Worm (Caenorhabditis elegans) whole organism, midembryonic: ENCODE results near the gene kmo-2.

Source experiments
- T22C8.4 ChIP-seq: fragments of 200-800 bp; sonication (Bioruptor generic); IDR thresholded peaks from 2 replicates; pipeline ENCODE4 v1.3.6; 2022; ENCODE audit warnings: missing genetic modification characterization, missing compliant biosample characterization
- cog-1 ChIP-seq: sonication (generic microtip); optimal IDR thresholded peaks from 2 replicates; lab custom pipeline; 2016; ENCODE audit warnings: missing genetic modification characterization, missing compliant biosample characterization
- flt-1 ChIP-seq: fragments of 200-800 bp; sonication (Bioruptor generic); IDR thresholded peaks from 2 replicates; pipeline ENCODE4 v1.3.6; 2022; ENCODE audit warnings: missing genetic modification characterization, missing compliant biosample characterization
- klf-2 ChIP-seq: fragments of 200-800 bp; sonication (Bioruptor generic); conservative IDR thresholded peaks from 2 replicates; pipeline ENCODE4 v1.3.6; 2022; ENCODE audit warnings: missing genetic modification reagents, missing genetic modification characterization, missing compliant biosample characterization
- med-1 ChIP-seq: sonication (generic microtip); optimal IDR thresholded peaks from 2 replicates; lab custom pipeline; 2017; ENCODE audit warnings: missing genetic modification characterization, mild to moderate bottlenecking, missing compliant biosample characterization, antibody characterized with exemption, missing genetic modification reagents; ENCODE audit not compliant: insufficient read depth
- ref-1 ChIP-seq: fragments of 200-800 bp; sonication (Bioruptor generic); conservative IDR thresholded peaks from 2 replicates; pipeline ENCODE4 v1.3.6; 2022; ENCODE audit warnings: missing genetic modification reagents, missing genetic modification characterization, missing compliant biosample characterization
- tab-1 ChIP-seq: fragments of 200-800 bp; sonication (Bioruptor generic); IDR thresholded peaks from 2 replicates; pipeline ENCODE4 v1.3.6; 2022; ENCODE audit warnings: missing genetic modification characterization, missing compliant biosample characterization
- ztf-23 ChIP-seq: fragments of 200-800 bp; sonication (Bioruptor generic); IDR thresholded peaks from 2 replicates; pipeline ENCODE4 v1.3.6; 2022; ENCODE audit warnings: missing genetic modification reagents, missing genetic modification characterization, missing compliant biosample characterization
- ztf-29 ChIP-seq: fragments of 200-800 bp; sonication (Bioruptor generic); IDR thresholded peaks from 2 replicates; pipeline ENCODE4 v1.3.6; 2022; ENCODE audit warnings: missing genetic modification reagents, missing genetic modification characterization, missing compliant biosample characterization

kmo-2 gene

DNA sequence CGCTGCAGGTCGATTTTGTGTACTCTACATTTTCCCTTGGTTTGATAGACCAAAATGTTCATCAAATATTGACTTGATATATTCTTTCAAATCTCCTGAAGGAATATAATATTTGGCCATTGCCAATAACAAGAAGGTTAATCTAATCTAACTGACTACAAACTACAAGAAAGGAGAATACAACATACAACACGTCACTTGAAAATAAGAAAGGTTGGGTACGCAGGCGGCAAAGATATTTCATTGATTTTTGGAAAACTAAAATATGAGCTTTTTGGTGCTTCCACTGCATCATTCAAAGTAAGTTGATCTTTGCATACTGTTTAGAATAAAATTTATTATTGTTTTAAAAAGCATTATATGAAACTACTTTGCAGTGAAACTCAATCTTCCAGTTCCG is 29.8 kb upstream of the kmo-2 start, which contains the start of gene nhr-209:
Gene nhr-209 (plus strand): TSS at position 27 of the 400 bp plus-strand sequence.
- TF ChIP-seq med-1 (GFP tag; lab: Kevin White, UChicago) (no peak), ztf-29 (GFP tag; lab: Robert Waterston, UW) (no peak), T22C8.4 (no peak), ztf-23 (GFP tag; lab: Robert Waterston, UW) (no peak), ref-1 (GFP tag; lab: Robert Waterston, UW) (no peak), cog-1 (tag; lab: Kevin White, UChicago) (no peak), flt-1 (GFP tag; lab: Robert Waterston, UW) (no peak), tab-1 (GFP tag; lab: Robert Waterston, UW) (no peak), klf-2 (GFP tag; lab: Robert Waterston, UW) (no peak)

DNA sequence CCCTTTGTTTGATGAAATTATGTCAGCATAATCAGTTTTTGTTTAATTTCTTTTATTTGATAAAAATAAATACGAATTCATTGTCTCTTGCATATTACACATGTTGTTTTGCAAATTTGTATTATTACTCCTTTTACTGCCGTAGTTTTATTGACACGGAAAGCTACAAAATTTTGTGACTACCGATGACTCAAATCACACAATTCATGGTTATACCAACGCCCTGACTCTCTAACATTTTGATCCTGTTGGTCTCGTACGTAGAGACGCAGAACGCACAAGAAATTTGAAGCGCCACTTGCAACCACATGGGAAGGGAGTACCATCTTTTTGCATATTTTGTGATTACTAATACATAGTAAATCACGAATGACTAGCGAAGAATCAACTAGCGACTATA is 27.5 kb upstream of the kmo-2 start, which contains the start of gene nhr-207:
Gene nhr-207 (plus strand): TSS at position 282 of the 400 bp plus-strand sequence.
- TF ChIP-seq ztf-29 (GFP tag; lab: Robert Waterston, UW) (no peak), ref-1 (GFP tag; lab: Robert Waterston, UW) (no peak), cog-1 (tag; lab: Kevin White, UChicago) (no peak), med-1 (GFP tag; lab: Kevin White, UChicago) (no peak), ztf-23 (GFP tag; lab: Robert Waterston, UW) (no peak), tab-1 (GFP tag; lab: Robert Waterston, UW) (no peak)

DNA sequence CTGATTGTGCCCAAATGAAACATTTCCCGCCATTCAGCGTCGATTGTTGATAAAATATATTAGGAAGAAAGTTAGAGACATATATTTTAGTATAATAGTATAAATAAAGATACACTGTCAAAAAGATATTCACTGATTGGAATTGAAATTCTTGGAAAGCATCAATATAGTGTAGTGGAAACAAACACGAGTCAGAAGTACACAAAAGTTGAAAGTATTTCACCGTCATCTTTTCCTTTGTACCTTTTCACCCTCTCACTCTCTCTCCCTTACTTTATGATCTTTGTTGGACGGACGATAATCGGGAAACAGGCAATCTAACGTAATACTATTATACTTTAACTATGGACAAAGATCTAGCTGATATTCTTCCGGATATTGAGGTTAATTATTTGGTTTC is 25.7 kb upstream of the kmo-2 start, which contains the start of gene nhr-208:
Gene nhr-208 (plus strand): TSS at position 288 of the 400 bp plus-strand sequence.
- TF ChIP-seq klf-2 (GFP tag; lab: Robert Waterston, UW) (no peak), ref-1 (GFP tag; lab: Robert Waterston, UW) (no peak), tab-1 (GFP tag; lab: Robert Waterston, UW) (no peak), T22C8.4 (no peak), med-1 (GFP tag; lab: Kevin White, UChicago) (no peak)

DNA sequence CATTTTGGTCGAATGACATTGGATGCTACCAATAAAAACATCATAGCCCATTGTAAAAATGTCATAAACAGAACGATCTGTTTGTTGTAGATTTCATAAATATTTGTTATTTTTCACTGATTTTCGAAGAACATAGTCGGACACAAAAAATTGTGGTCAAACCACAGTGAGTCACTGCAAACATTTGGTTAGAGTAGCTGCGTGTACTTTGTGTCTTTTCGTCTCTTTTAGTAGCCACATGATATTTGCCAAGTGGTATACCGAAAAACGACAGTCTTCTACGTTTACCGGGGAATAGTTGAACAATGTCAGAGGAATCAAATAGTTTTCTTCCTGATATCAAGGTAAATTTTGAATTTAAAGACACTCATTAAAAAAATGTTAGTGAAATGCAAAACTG is 23.4 kb upstream of the kmo-2 start, which contains the start of gene nhr-206:
Gene nhr-206 (plus strand): TSS at position 248 of the 400 bp plus-strand sequence.
- TF ChIP-seq ztf-23 (GFP tag; lab: Robert Waterston, UW) (no peak), klf-2 (GFP tag; lab: Robert Waterston, UW) (no peak), med-1 (GFP tag; lab: Kevin White, UChicago) (no peak), T22C8.4 (no peak), flt-1 (GFP tag; lab: Robert Waterston, UW) (no peak), ref-1 (GFP tag; lab: Robert Waterston, UW) (no peak), tab-1 (GFP tag; lab: Robert Waterston, UW) (no peak), ztf-29 (GFP tag; lab: Robert Waterston, UW) (no peak), cog-1 (tag; lab: Kevin White, UChicago) (no peak)

DNA sequence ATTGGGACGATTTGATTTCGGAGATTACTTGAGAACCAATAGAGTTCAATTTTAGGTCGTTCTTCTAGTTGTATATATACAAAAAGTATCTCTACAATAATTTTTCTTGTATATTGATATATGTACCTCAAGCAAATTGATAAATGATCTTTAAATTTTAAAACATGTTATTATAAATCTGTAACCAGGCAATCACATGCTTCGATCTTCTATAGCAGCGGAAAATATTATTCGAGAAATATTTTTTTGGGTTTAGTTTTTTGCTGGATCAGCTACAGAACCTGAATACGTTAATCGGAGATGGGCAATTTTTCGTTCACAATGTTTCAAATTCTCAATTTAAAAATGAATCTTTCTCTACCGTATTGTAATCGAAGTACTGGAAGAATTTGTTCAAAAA is 20.4 kb upstream of the kmo-2 start, which contains the start of gene R07B7.12:
Gene R07B7.12 (plus strand): TSS at position 301 of the 400 bp plus-strand sequence.
- TF ChIP-seq ztf-29 (GFP tag; lab: Robert Waterston, UW) (no peak), flt-1 (GFP tag; lab: Robert Waterston, UW) (no peak), ztf-23 (GFP tag; lab: Robert Waterston, UW) (no peak), klf-2 (GFP tag; lab: Robert Waterston, UW) (no peak), T22C8.4 (no peak), ref-1 (GFP tag; lab: Robert Waterston, UW) (no peak), med-1 (GFP tag; lab: Kevin White, UChicago) (no peak), cog-1 (tag; lab: Kevin White, UChicago) (no peak), tab-1 (GFP tag; lab: Robert Waterston, UW) (no peak)

DNA sequence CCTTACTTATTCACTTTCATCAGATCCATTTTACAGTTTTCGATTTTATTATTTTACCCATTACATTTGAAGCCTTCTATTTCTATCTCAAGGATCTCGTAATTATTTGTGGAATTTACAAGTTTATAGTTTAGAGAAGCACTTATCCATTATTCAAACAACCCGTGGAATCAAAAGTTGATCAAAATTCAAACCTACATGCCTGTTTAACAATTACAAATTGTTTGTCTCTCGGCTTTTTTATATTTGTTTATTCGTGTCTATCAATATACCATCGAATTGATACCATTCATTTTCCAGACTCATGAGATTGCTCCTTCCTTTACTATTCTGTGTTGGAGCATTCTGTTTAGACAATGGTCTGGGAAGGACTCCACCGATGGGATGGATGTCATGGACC is 18.6 kb upstream of the kmo-2 start, which contains the start of gene gana-1:
Gene gana-1 (plus strand): TSS at position 301 of the 400 bp plus-strand sequence.
- TF ChIP-seq cog-1 (tag; lab: Kevin White, UChicago) (no peak), ztf-23 (GFP tag; lab: Robert Waterston, UW) (no peak), ref-1 (GFP tag; lab: Robert Waterston, UW) (no peak), klf-2 (GFP tag; lab: Robert Waterston, UW) (no peak), ztf-29 (GFP tag; lab: Robert Waterston, UW) (no peak), T22C8.4 (no peak)

DNA sequence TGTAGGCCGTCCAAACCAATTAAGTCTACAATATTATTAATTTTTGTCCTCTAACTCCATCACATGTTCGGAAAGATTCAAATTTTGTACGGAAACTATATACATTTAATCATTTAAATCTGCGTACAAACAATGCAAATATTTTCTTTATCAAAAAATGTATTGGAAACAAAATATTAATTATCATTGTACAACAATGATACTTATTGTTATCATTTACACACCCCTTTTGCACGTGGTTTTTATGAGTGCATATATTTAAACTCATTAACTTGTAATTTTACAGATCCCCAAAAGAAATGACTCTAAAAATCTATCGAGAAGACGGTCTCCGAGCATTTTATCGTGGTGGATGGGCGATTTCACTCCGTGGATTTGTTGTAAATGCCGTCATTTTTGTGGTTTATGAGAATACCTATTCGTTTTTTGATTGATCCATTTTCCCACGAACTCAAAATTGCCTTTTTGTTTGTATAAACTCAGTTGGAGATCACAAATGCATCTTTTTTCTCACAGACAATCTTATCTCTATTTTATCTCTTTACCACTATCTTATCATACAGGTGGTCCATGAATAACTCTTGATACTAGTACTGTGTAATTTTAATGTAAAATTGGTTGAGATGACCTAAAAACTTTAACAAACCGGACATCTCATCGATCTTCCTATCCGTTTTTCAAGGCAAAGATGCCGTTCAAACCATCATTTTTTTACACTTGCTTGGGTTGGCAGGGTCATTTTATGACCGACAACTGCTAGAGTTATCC is 17.7 kb upstream of the kmo-2 start:
- no peak for TF ChIP-seq cog-1 (tag; lab: Kevin White, UChicago)
- TF ChIP-seq ref-1 (GFP tag; lab: Robert Waterston, UW) = no peak
- no peak for TF ChIP-seq ztf-29 (GFP tag; lab: Robert Waterston, UW)
- TF ChIP-seq tab-1 (GFP tag; lab: Robert Waterston, UW) = no peak

DNA sequence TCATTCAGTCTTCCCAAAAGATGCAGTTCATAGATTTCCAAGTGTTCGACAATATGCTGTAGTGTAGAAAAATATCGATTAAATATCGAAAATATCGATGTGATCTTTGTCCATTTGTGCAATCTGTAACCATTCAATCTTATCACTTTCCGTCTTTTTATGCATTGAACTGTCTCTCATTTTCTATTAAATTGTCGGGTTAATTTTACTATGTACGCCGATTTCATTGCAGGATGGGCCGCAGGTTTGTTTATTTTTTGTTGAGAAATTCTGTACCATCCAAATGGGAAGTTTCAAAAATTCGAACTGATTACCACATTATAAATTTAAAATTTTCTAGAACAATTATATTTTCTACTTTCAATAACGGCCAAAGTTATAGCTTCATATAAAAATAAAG is 15.9 kb upstream of the kmo-2 start, which contains the start of gene R07B7.8:
Gene R07B7.8 (minus strand): TSS at position 101 of the 400 bp plus-strand sequence.
- TF ChIP-seq tab-1 (GFP tag; lab: Robert Waterston, UW) (no peak), ref-1 (GFP tag; lab: Robert Waterston, UW) (no peak), cog-1 (tag; lab: Kevin White, UChicago) (no peak), klf-2 (GFP tag; lab: Robert Waterston, UW) (no peak), flt-1 (GFP tag; lab: Robert Waterston, UW) (no peak), ztf-23 (GFP tag; lab: Robert Waterston, UW) (no peak), med-1 (GFP tag; lab: Kevin White, UChicago) (no peak), ztf-29 (GFP tag; lab: Robert Waterston, UW) (no peak), T22C8.4 (no peak)

DNA sequence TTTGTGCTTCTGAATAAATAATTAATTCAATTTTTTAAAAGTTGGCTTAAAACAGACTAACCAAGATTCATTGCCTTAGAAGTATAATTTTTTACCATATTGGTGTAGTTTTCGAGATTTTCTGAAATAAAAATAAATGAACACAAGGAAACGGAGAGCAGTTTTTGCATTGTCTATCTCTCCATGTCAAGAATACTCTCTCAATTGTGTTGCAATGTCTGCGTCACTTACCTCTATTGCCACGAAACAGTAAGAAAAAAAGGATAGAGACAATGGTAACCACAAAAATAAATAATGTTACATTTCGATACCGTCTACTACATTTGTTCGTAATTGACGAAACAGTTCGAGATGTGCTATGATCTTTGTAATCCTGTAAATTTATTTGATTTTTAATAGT is 14.6 kb upstream of the kmo-2 start, which contains the start of gene R07B7.10:
Gene R07B7.10 (plus strand): TSS at position 285 of the 400 bp plus-strand sequence.
- TF ChIP-seq ztf-23 (GFP tag; lab: Robert Waterston, UW) (no peak), ztf-29 (GFP tag; lab: Robert Waterston, UW) (no peak), med-1 (GFP tag; lab: Kevin White, UChicago) (no peak), ref-1 (GFP tag; lab: Robert Waterston, UW) (no peak), T22C8.4 (no peak), flt-1 (GFP tag; lab: Robert Waterston, UW) (no peak), tab-1 (GFP tag; lab: Robert Waterston, UW) (no peak), cog-1 (tag; lab: Kevin White, UChicago) (no peak), klf-2 (GFP tag; lab: Robert Waterston, UW) (no peak)
